Worm (Caenorhabditis elegans) whole organism, early embryonic: ENCODE data around the gene K01H12.4.

Experiments
- B0310.2 ChIP-seq: sonication (generic microtip); optimal IDR thresholded peaks from 2 replicates; lab custom pipeline; 2016; ENCODE audit warnings: mild to moderate bottlenecking, missing genetic modification characterization, missing compliant biosample characterization
- F13C5.2 ChIP-seq: sonication (generic microtip); optimal IDR thresholded peaks from 2 replicates; lab custom pipeline; 2017; ENCODE audit warnings: mild to moderate bottlenecking, missing genetic modification characterization, inconsistent platforms, missing compliant biosample characterization
- aly-1 ChIP-seq: sonication (generic microtip); optimal IDR thresholded peaks from 2 replicates; lab custom pipeline; 2016; ENCODE audit warnings: missing genetic modification characterization, missing compliant biosample characterization
- ama-1 ChIP-seq: fragments of 150-350 bp; optimal IDR thresholded peaks from 2 replicates; lab custom pipeline; 2014
- ceh-13 ChIP-seq: fragments of 200-800 bp; sonication (Bioruptor generic); optimal IDR thresholded peaks from 2 replicates; lab custom pipeline; 2018; ENCODE audit warnings: mild to moderate bottlenecking, missing genetic modification characterization, missing compliant biosample characterization
- ceh-36 ChIP-seq: sonication (generic microtip); optimal IDR thresholded peaks from 2 replicates; lab custom pipeline; 2016; ENCODE audit warnings: missing genetic modification characterization, inconsistent platforms, missing compliant biosample characterization
- ets-7 ChIP-seq: sonication (generic microtip); optimal IDR thresholded peaks from 2 replicates; lab custom pipeline; 2016; ENCODE audit warnings: missing genotype, missing genetic modification characterization, missing compliant biosample characterization
- flt-1 ChIP-seq: fragments of 200-800 bp; sonication (Bioruptor generic); IDR thresholded peaks from 2 replicates; pipeline ENCODE4 v1.3.6; 2022; ENCODE audit warnings: missing genetic modification characterization, missing compliant biosample characterization
- hmbx-1 ChIP-seq: sonication (generic microtip); optimal IDR thresholded peaks from 2 replicates; lab custom pipeline; 2016; ENCODE audit warnings: mild to moderate bottlenecking, missing genetic modification characterization, missing compliant biosample characterization
- hmg-4 ChIP-seq: fragments of 200-800 bp; sonication (Bioruptor generic); optimal IDR thresholded peaks from 2 replicates; lab custom pipeline; 2018; ENCODE audit warnings: mild to moderate bottlenecking, missing genetic modification characterization, missing compliant biosample characterization
- hnd-1 ChIP-seq: sonication (generic microtip); optimal IDR thresholded peaks from 2 replicates; lab custom pipeline; 2016; ENCODE audit warnings: missing genetic modification characterization, missing compliant biosample characterization
- pes-1 ChIP-seq: fragments of 200-800 bp; sonication (Bioruptor generic); IDR thresholded peaks from 2 replicates; pipeline ENCODE4 v1.3.6; 2022; ENCODE audit warnings: missing genetic modification reagents, missing genetic modification characterization, missing compliant biosample characterization
- scrt-1 ChIP-seq: fragments of 200-800 bp; sonication (Bioruptor generic); IDR thresholded peaks from 2 replicates; pipeline ENCODE4 v1.3.6; 2022; ENCODE audit warnings: missing genetic modification characterization, missing compliant biosample characterization
- sea-1 ChIP-seq: fragments of 200-800 bp; sonication (Bioruptor generic); conservative IDR thresholded peaks from 2 replicates; pipeline ENCODE4 v1.3.6; 2022; ENCODE audit warnings: missing genetic modification characterization, missing compliant biosample characterization
- tbx-11 ChIP-seq: fragments of 200-800 bp; sonication (Bioruptor generic); IDR thresholded peaks from 2 replicates; pipeline ENCODE4 v1.3.6; 2022; ENCODE audit warnings: missing genetic modification characterization, missing compliant biosample characterization
- tbx-37 ChIP-seq: fragments of 200-800 bp; sonication (Bioruptor generic); conservative IDR thresholded peaks from 2 replicates; pipeline ENCODE4 v1.3.6; 2022; ENCODE audit warnings: missing genetic modification reagents, missing genetic modification characterization, missing compliant biosample characterization
- tra-4 ChIP-seq: sonication (generic microtip); optimal IDR thresholded peaks from 2 replicates; lab custom pipeline; 2017; ENCODE audit warnings: missing genetic modification characterization, missing compliant biosample characterization

Gene K01H12.4

ce11 chrIV:9673683-9674336, 39.1 kb upstream of the K01H12.4 start:
- TF ChIP-seq ets-7 (tag; lab: Kevin White, UChicago) (no peak), F13C5.2 (tag; lab: Kevin White, UChicago) (no peak), pes-1 (no peak), flt-1 (GFP tag; lab: Robert Waterston, UW) (no peak), hnd-1 (tag; lab: Kevin White, UChicago) (no peak), hmg-4 (no peak), hmbx-1 (no peak), scrt-1 (GFP tag; lab: Robert Waterston, UW) (no peak), tra-4 (tag; lab: Kevin White, UChicago) (no peak), sea-1 (GFP tag; lab: Robert Waterston, UW) (no peak), aly-1 (tag; lab: Kevin White, UChicago) (no peak), tbx-11 (no peak), B0310.2 (no peak), ama-1 (lab: Kevin White, UChicago) (no peak), ceh-36 (tag; lab: Kevin White, UChicago) (no peak), ceh-13 (no peak)

- TF ChIP-seq hmbx-1 (no peak), flt-1 (GFP tag; lab: Robert Waterston, UW) (no peak), ceh-13 (no peak), tbx-11 (no peak), pes-1 (no peak)
These were observed 37.3 kb upstream of the K01H12.4 start, which contains the start of gene nhr-34 for ce11 chrIV:9675572-9675971. nhr-34 (minus strand) TSS chrIV:9675672.

ce11 chrIV:9676535-9676934, 36.3 kb upstream of the K01H12.4 start:
- TF ChIP-seq hmbx-1, result no peak
- no peak for TF ChIP-seq tbx-11
- TF ChIP-seq ceh-13, result no peak
- TF ChIP-seq F13C5.2 (tag; lab: Kevin White, UChicago), result no peak
- TF ChIP-seq pes-1, result no peak
- no peak for TF ChIP-seq ets-7 (tag; lab: Kevin White, UChicago)
- no peak for TF ChIP-seq B0310.2
- TF ChIP-seq ama-1 (lab: Kevin White, UChicago), result no peak
- no peak for TF ChIP-seq flt-1 (GFP tag; lab: Robert Waterston, UW)
- no peak for TF ChIP-seq tbx-37
- no peak for TF ChIP-seq scrt-1 (GFP tag; lab: Robert Waterston, UW)
- no peak for TF ChIP-seq hmg-4
- no peak for TF ChIP-seq aly-1 (tag; lab: Kevin White, UChicago)
- TF ChIP-seq tra-4 (tag; lab: Kevin White, UChicago), result no peak
- no peak for TF ChIP-seq sea-1 (GFP tag; lab: Robert Waterston, UW)
- TF ChIP-seq hnd-1 (tag; lab: Kevin White, UChicago), result no peak
- no peak for TF ChIP-seq ceh-36 (tag; lab: Kevin White, UChicago)

- TF ChIP-seq ceh-13, result no peak
- no peak for TF ChIP-seq ceh-36 (tag; lab: Kevin White, UChicago)
- TF ChIP-seq tbx-37, result no peak
- TF ChIP-seq B0310.2, result no peak
- TF ChIP-seq flt-1 (GFP tag; lab: Robert Waterston, UW), result no peak
These were observed 35.5 kb upstream of the K01H12.4 start for ce11 chrIV:9677226-9677992.

- TF ChIP-seq hnd-1 (tag; lab: Kevin White, UChicago) (no peak), tra-4 (tag; lab: Kevin White, UChicago) (no peak), hmbx-1 (no peak), aly-1 (tag; lab: Kevin White, UChicago) (no peak), pes-1 (no peak), scrt-1 (GFP tag; lab: Robert Waterston, UW) (no peak), ceh-36 (tag; lab: Kevin White, UChicago) (no peak), hmg-4 (no peak), ama-1 (lab: Kevin White, UChicago) (no peak), F13C5.2 (tag; lab: Kevin White, UChicago) (no peak), tbx-37 (no peak), flt-1 (GFP tag; lab: Robert Waterston, UW) (no peak), B0310.2 (no peak), ceh-13 (no peak), sea-1 (GFP tag; lab: Robert Waterston, UW) (no peak)
These were observed 34.9 kb upstream of the K01H12.4 start for ce11 chrIV:9678007-9678406.

ce11 chrIV:9679296-9679695, 33.6 kb upstream of the K01H12.4 start:
- TF ChIP-seq aly-1 (tag; lab: Kevin White, UChicago), result no peak
- no peak for TF ChIP-seq flt-1 (GFP tag; lab: Robert Waterston, UW)
- TF ChIP-seq sea-1 (GFP tag; lab: Robert Waterston, UW), result no peak
- TF ChIP-seq ceh-13, result no peak
- TF ChIP-seq B0310.2, result no peak
- no peak for TF ChIP-seq ceh-36 (tag; lab: Kevin White, UChicago)
- TF ChIP-seq hmg-4, result no peak

- no peak for TF ChIP-seq hmbx-1
- TF ChIP-seq tbx-11, result no peak
- TF ChIP-seq ceh-36 (tag; lab: Kevin White, UChicago), result no peak
- no peak for TF ChIP-seq hnd-1 (tag; lab: Kevin White, UChicago)
- no peak for TF ChIP-seq pes-1
- TF ChIP-seq ceh-13, result no peak
- no peak for TF ChIP-seq hmg-4
- TF ChIP-seq ama-1 (lab: Kevin White, UChicago), result no peak
- TF ChIP-seq flt-1 (GFP tag; lab: Robert Waterston, UW), result no peak
- TF ChIP-seq tbx-37, result no peak
- no peak for TF ChIP-seq scrt-1 (GFP tag; lab: Robert Waterston, UW)
- TF ChIP-seq ets-7 (tag; lab: Kevin White, UChicago), result no peak
- TF ChIP-seq sea-1 (GFP tag; lab: Robert Waterston, UW), result no peak
- no peak for TF ChIP-seq aly-1 (tag; lab: Kevin White, UChicago)
- TF ChIP-seq F13C5.2 (tag; lab: Kevin White, UChicago), result no peak
- no peak for TF ChIP-seq B0310.2
These were observed 32.0 kb upstream of the K01H12.4 start, which contains the start of gene ins-8 for ce11 chrIV:9680841-9681240. ins-8 (minus strand) TSS chrIV:9680941.
